Worm (Caenorhabditis elegans) whole organism, mixed stage, embryonic: ENCODE measurements around the gene srw-11.

Experiments
- M03D4.4 ChIP-seq: sonication (generic microtip); optimal IDR thresholded peaks from 2 replicates; lab custom pipeline; 2017; ENCODE audit warnings: mild to moderate bottlenecking, missing genetic modification characterization, missing compliant biosample characterization
- blmp-1 ChIP-seq: fragments of 150-350 bp; optimal IDR thresholded peaks from 2 replicates; lab custom pipeline; 2014; ENCODE audit warnings: missing biosample characterization, missing genetic modification characterization
- ceh-39 ChIP-seq: fragments of 150-350 bp; optimal IDR thresholded peaks from 2 replicates; lab custom pipeline; 2014; ENCODE audit warnings: missing biosample characterization, missing genetic modification characterization
- ceh-43 ChIP-seq: fragments of 200-800 bp; sonication (Bioruptor generic); optimal IDR thresholded peaks from 2 replicates; lab custom pipeline; 2018; ENCODE audit warnings: mild to moderate bottlenecking, missing genetic modification characterization, moderate library complexity, missing compliant biosample characterization
- ceh-83 ChIP-seq: fragments of 200-800 bp; sonication (Bioruptor generic); optimal IDR thresholded peaks from 2 replicates; lab custom pipeline; 2018; ENCODE audit warnings: mild to moderate bottlenecking, missing genetic modification characterization, missing compliant biosample characterization
- ces-1 ChIP-seq: fragments of 150-350 bp; optimal IDR thresholded peaks from 2 replicates; lab custom pipeline; 2014; ENCODE audit warnings: missing biosample characterization, missing genetic modification reagents, missing genetic modification characterization
- drap-1 ChIP-seq: fragments of 200-800 bp; sonication (Bioruptor generic); optimal IDR thresholded peaks from 3 replicates; lab custom pipeline; 2018; ENCODE audit warnings: mild to moderate bottlenecking, missing genetic modification characterization, missing compliant biosample characterization
- elt-1 ChIP-seq: sonication (generic microtip); optimal IDR thresholded peaks from 2 replicates; lab custom pipeline; 2017; ENCODE audit warnings: missing genetic modification characterization, mild to moderate bottlenecking, missing compliant biosample characterization, antibody characterized with exemption, moderate library complexity, borderline replicate concordance; ENCODE audit not compliant: insufficient read depth
- elt-3 ChIP-seq: fragments of 150-350 bp; optimal IDR thresholded peaks from 2 replicates; lab custom pipeline; 2014; ENCODE audit warnings: missing biosample characterization, missing genetic modification characterization
- ham-2 ChIP-seq: fragments of 200-800 bp; sonication (Bioruptor generic); optimal IDR thresholded peaks from 2 replicates; lab custom pipeline; 2018; ENCODE audit warnings: mild to moderate bottlenecking, missing genetic modification characterization, missing compliant biosample characterization
- hlh-1 ChIP-seq: fragments of 150-350 bp; optimal IDR thresholded peaks from 2 replicates; lab custom pipeline; 2014; ENCODE audit warnings: missing biosample characterization, missing genetic modification reagents, missing genetic modification characterization
- lin-13 ChIP-seq: fragments of 150-350 bp; optimal IDR thresholded peaks from 2 replicates; lab custom pipeline; 2014; ENCODE audit warnings: missing biosample characterization, missing genetic modification characterization
- lin-32 ChIP-seq: fragments of 200-800 bp; sonication (Bioruptor generic); optimal IDR thresholded peaks from 2 replicates; lab custom pipeline; 2018; ENCODE audit warnings: mild to moderate bottlenecking, missing genetic modification characterization, missing compliant biosample characterization
- mab-5 ChIP-seq: fragments of 150-350 bp; optimal IDR thresholded peaks from 2 replicates; lab custom pipeline; 2014; ENCODE audit warnings: missing biosample characterization, missing genetic modification characterization
- mep-1 ChIP-seq: fragments of 150-350 bp; optimal IDR thresholded peaks from 2 replicates; lab custom pipeline; 2017; ENCODE audit warnings: missing biosample characterization, missing genetic modification reagents, missing genetic modification characterization, inconsistent platforms
- mls-2 ChIP-seq: sonication (generic microtip); optimal IDR thresholded peaks from 2 replicates; lab custom pipeline; 2016; ENCODE audit warnings: mild to moderate bottlenecking, missing genetic modification characterization, moderate library complexity, missing compliant biosample characterization
- nhr-12 ChIP-seq: fragments of 150-350 bp; optimal IDR thresholded peaks from 2 replicates; lab custom pipeline; 2014; ENCODE audit warnings: missing biosample characterization, missing genetic modification characterization
- nhr-2 ChIP-seq: fragments of 150-350 bp; optimal IDR thresholded peaks from 2 replicates; lab custom pipeline; 2014; ENCODE audit warnings: missing biosample characterization, missing genetic modification characterization
- nhr-237 ChIP-seq: fragments of 150-350 bp; optimal IDR thresholded peaks from 2 replicates; lab custom pipeline; 2014; ENCODE audit warnings: missing biosample characterization, missing genetic modification characterization
- nhr-28 ChIP-seq: fragments of 150-350 bp; optimal IDR thresholded peaks from 2 replicates; lab custom pipeline; 2014; ENCODE audit warnings: missing biosample characterization, missing genetic modification characterization
- sem-2 ChIP-seq: fragments of 200-800 bp; sonication (Bioruptor generic); optimal IDR thresholded peaks from 2 replicates; lab custom pipeline; 2018; ENCODE audit warnings: mild to moderate bottlenecking, missing genetic modification characterization, missing compliant biosample characterization
- snpc-4 ChIP-seq: fragments of 150-350 bp; optimal IDR thresholded peaks from 2 replicates; lab custom pipeline; 2014; ENCODE audit warnings: missing biosample characterization, missing genetic modification characterization
- sptf-1 ChIP-seq: sonication (generic microtip); optimal IDR thresholded peaks from 2 replicates; lab custom pipeline; 2017; ENCODE audit warnings: mild to moderate bottlenecking, missing genetic modification characterization, moderate library complexity, missing compliant biosample characterization
- tbx-8 ChIP-seq: fragments of 200-800 bp; sonication (Bioruptor generic); optimal IDR thresholded peaks from 2 replicates; lab custom pipeline; 2018; ENCODE audit warnings: mild to moderate bottlenecking, missing genetic modification characterization, moderate library complexity, missing compliant biosample characterization
- unc-120 ChIP-seq: sonication (generic microtip); optimal IDR thresholded peaks from 2 replicates; lab custom pipeline; 2017; ENCODE audit warnings: missing genetic modification characterization, missing compliant biosample characterization; ENCODE audit not compliant: poor library complexity, severe bottlenecking
- unc-39 ChIP-seq: fragments of 150-350 bp; optimal IDR thresholded peaks from 2 replicates; lab custom pipeline; 2014; ENCODE audit warnings: missing biosample characterization, missing genetic modification characterization
- unc-62 ChIP-seq: fragments of 150-350 bp; optimal IDR thresholded peaks from 2 replicates; lab custom pipeline; 2014; ENCODE audit warnings: missing biosample characterization, missing genetic modification reagents, missing genetic modification characterization
- zip-8 ChIP-seq: fragments of 150-350 bp; optimal IDR thresholded peaks from 2 replicates; lab custom pipeline; 2014; ENCODE audit warnings: missing biosample characterization, missing genetic modification characterization
- ztf-11 ChIP-seq: fragments of 150-350 bp; optimal IDR thresholded peaks from 2 replicates; lab custom pipeline; 2014; ENCODE audit warnings: missing biosample characterization, missing genetic modification characterization

Gene srw-11

ce11 chrV:15276915-15277314, 36.8 kb upstream of the srw-11 start, which contains the start of gene srw-17:
Gene srw-17, minus strand, starts transcription at chrV:15277015.
- TF ChIP-seq hlh-1 (tag; lab: Kevin White, UChicago) (no peak), elt-3 (no peak), M03D4.4 (tag; lab: Kevin White, UChicago) (no peak), ces-1 (GFP tag; lab: Kevin White, UChicago) (no peak), sem-2 (no peak)

ce11 chrV:15274757-15275156, 34.6 kb upstream of the srw-11 start, which contains the start of gene srw-16:
Gene srw-16, minus strand, starts transcription at chrV:15274857.
- TF ChIP-seq tbx-8 (GFP tag; lab: Kevin White, UChicago) = no peak
- no peak for TF ChIP-seq sptf-1
- TF ChIP-seq unc-62 (GFP tag; lab: Kevin White, UChicago) = no peak
- TF ChIP-seq, all 35 proteins: peak for 0

- TF ChIP-seq tbx-8 (GFP tag; lab: Kevin White, UChicago) (no peak), nhr-2 (no peak), unc-62 (GFP tag; lab: Kevin White, UChicago) (no peak), elt-1 (tag; lab: Kevin White, UChicago) (no peak), unc-39 (tag; lab: Kevin White, UChicago) (no peak), mep-1 (tag; lab: Kevin White, UChicago) (no peak), mls-2 (tag; lab: Kevin White, UChicago) (no peak), sem-2 (no peak), zip-8 (no peak), ceh-43 (no peak), blmp-1 (no peak)
Observed at ce11 chrV:15272263-15272662, 32.1 kb upstream of the srw-11 start, which contains the start of gene T10H4.4. Gene T10H4.4, minus strand, starts transcription at chrV:15272363.

- no peak for TF ChIP-seq zip-8
- TF ChIP-seq unc-120 (tag; lab: Kevin White, UChicago) = no peak
- no peak for TF ChIP-seq drap-1 (GFP tag; lab: Kevin White, UChicago)
- TF ChIP-seq ztf-11 (tag; lab: Kevin White, UChicago) = no peak
- TF ChIP-seq unc-62 (GFP tag; lab: Kevin White, UChicago) = no peak
- no peak for TF ChIP-seq sem-2
- no peak for TF ChIP-seq nhr-237 (tag; lab: Kevin White, UChicago)
- TF ChIP-seq ham-2 (GFP tag; lab: Kevin White, UChicago) = no peak
Observed at ce11 chrV:15268302-15268701, 28.2 kb upstream of the srw-11 start, which contains the start of gene srw-22. Gene srw-22, plus strand, starts transcription at chrV:15268602.

ce11 chrV:15267405-15267804, 27.3 kb upstream of the srw-11 start, which contains the start of gene T10H4.13:
Gene T10H4.13, minus strand, starts transcription at chrV:15267505.
- no peak for TF ChIP-seq lin-32 (GFP tag; lab: Kevin White, UChicago)
- no peak for TF ChIP-seq lin-13 (tag; lab: Kevin White, UChicago)
- TF ChIP-seq nhr-2 = no peak
- TF ChIP-seq snpc-4 (tag; lab: Kevin White, UChicago) = no peak
- TF ChIP-seq M03D4.4 (tag; lab: Kevin White, UChicago) = no peak
- TF ChIP-seq ceh-43 = no peak
- no peak for TF ChIP-seq ztf-11 (tag; lab: Kevin White, UChicago)
- no peak for TF ChIP-seq ceh-39 (tag; lab: Kevin White, UChicago)
- no peak for TF ChIP-seq unc-62 (GFP tag; lab: Kevin White, UChicago)
- TF ChIP-seq nhr-28 = no peak

- TF ChIP-seq hlh-1 (tag; lab: Kevin White, UChicago) (no peak), ham-2 (GFP tag; lab: Kevin White, UChicago) (no peak), snpc-4 (tag; lab: Kevin White, UChicago) (no peak), sptf-1 (no peak), mab-5 (tag; lab: Kevin White, UChicago) (no peak), nhr-12 (tag; lab: Kevin White, UChicago) (no peak), elt-3 (no peak), ceh-83 (no peak), ceh-39 (tag; lab: Kevin White, UChicago) (no peak), mls-2 (tag; lab: Kevin White, UChicago) (no peak), zip-8 (no peak), blmp-1 (no peak), nhr-28 (no peak)
Observed at ce11 chrV:15265814-15266213, 25.7 kb upstream of the srw-11 start, which contains the start of gene M01B2.13. Gene M01B2.13, minus strand, starts transcription at chrV:15265914.
